Worm (Caenorhabditis elegans): Measurements from ENCODE around the gene pqn-75.

The pqn-75 gene

ce11 chrIV:4102720-4103119 lies 30.6 kb downstream of the pqn-75 start, which contains the start of gene ubc-1:
Gene ubc-1 (plus strand): TSS chrIV:4103020.
- TF ChIP-seq madf-5 (GFP tag; IDR thresholded peaks at IDR 0.05) = no peak
- peak in 1 of 2 experiments; percentile 58 for TF ChIP-seq unc-62 (GFP tag; optimal IDR thresholded peaks at IDR 0.05 in 1 of 2)
- no peak for TF ChIP-seq unc-62 (tag; optimal IDR thresholded peaks at IDR 0.05)

- TF ChIP-seq daf-19 (GFP tag; conservative IDR thresholded peaks at IDR 0.05) = no peak
Observed at ce11 chrIV:4108767-4109166, 36.6 kb downstream of the pqn-75 start, which contains the start of gene C35B1.7. Gene C35B1.7 (plus strand): TSS chrIV:4109067.

- TF ChIP-seq ceh-20 (GFP tag; IDR thresholded peaks at IDR 0.05) (no peak), rbr-2 (tag; optimal IDR thresholded peaks at IDR 0.05) (no peak), attf-4 (tag; optimal IDR thresholded peaks at IDR 0.05) (no peak), nhr-48 (tag; optimal IDR thresholded peaks at IDR 0.05) (no peak), vab-7 (GFP tag; IDR thresholded peaks at IDR 0.05) (no peak)
Observed at ce11 chrIV:4112387-4112786, 40.3 kb downstream of the pqn-75 start, which contains the start of gene F49F1.14. Gene F49F1.14 (minus strand): TSS chrIV:4112487.

- TF ChIP-seq snpc-1.2 (GFP tag; IDR thresholded peaks at IDR 0.05) (no peak), mxl-2 (GFP tag; conservative IDR thresholded peaks at IDR 0.05) (no peak), ceh-32 (tag; optimal IDR thresholded peaks at IDR 0.05; ENCODE audit: poor library complexity) (no peak), nhr-28 (tag; optimal IDR thresholded peaks at IDR 0.05) (no peak), ceh-82 (tag; optimal IDR thresholded peaks at IDR 0.05) (no peak), sdz-12 (GFP tag; optimal IDR thresholded peaks at IDR 0.05) (no peak), nhr-77 (tag; optimal IDR thresholded peaks at IDR 0.05) (no peak), nhr-6 (tag; optimal IDR thresholded peaks at IDR 0.05) (no peak), saeg-2 (GFP tag; IDR thresholded peaks at IDR 0.05) (no peak), zag-1 (tag; optimal IDR thresholded peaks at IDR 0.05) (no peak), Y75B8A.6 (GFP tag; IDR thresholded peaks at IDR 0.05) (no peak), lim-7 (GFP tag; IDR thresholded peaks at IDR 0.05) (no peak), nhr-10 (tag; optimal IDR thresholded peaks at IDR 0.05) (no peak)
Observed at ce11 chrIV:4114526-4114925, 42.4 kb downstream of the pqn-75 start, which contains the start of gene F49F1.15. Gene F49F1.15 (minus strand): TSS chrIV:4114626.

ce11 chrIV:4115634-4116033 lies 43.5 kb downstream of the pqn-75 start, which contains the start of the genes F49F1.4 and F49F1.2:
Gene F49F1.4 (minus strand): TSS chrIV:4115734.
Gene F49F1.2 (plus strand): TSS chrIV:4115943.
- TF ChIP-seq mdt-29 (GFP tag; IDR thresholded peaks at IDR 0.05) (no peak), lin-29 (GFP tag; IDR thresholded peaks at IDR 0.05) (no peak), tag-97 (GFP tag; IDR thresholded peaks at IDR 0.05) (no peak), aly-2 (tag; optimal IDR thresholded peaks at IDR 0.05) (no peak), ceh-82 (tag; optimal IDR thresholded peaks at IDR 0.05) (no peak), snpc-4 (tag; optimal IDR thresholded peaks at IDR 0.05) (no peak), lim-7 (GFP tag; IDR thresholded peaks at IDR 0.05) (no peak), spr-3 (GFP tag; optimal IDR thresholded peaks at IDR 0.05) (no peak), unc-62 (GFP tag; optimal IDR thresholded peaks at IDR 0.05 in 1 of 2) (no peak), unc-62 (tag; optimal IDR thresholded peaks at IDR 0.05) (no peak), dmd-8 (GFP tag; IDR thresholded peaks at IDR 0.05) (no peak), madf-5 (GFP tag; IDR thresholded peaks at IDR 0.05) (no peak), zfp-2 (tag; optimal IDR thresholded peaks at IDR 0.05) (no peak), D1046.2 (GFP tag; IDR thresholded peaks at IDR 0.05) (no peak), saeg-2 (GFP tag; IDR thresholded peaks at IDR 0.05) (no peak), ztf-11 (tag; optimal IDR thresholded peaks at IDR 0.05) (no peak)

- no peak for TF ChIP-seq nhr-6 (tag; optimal IDR thresholded peaks at IDR 0.05)
- TF ChIP-seq pqm-1 (tag; optimal IDR thresholded peaks at IDR 0.05) = peak; percentile 42
Observed at ce11 chrIV:4117432-4117831, 45.3 kb downstream of the pqn-75 start, which contains the start of gene drd-50. Gene drd-50 (plus strand): TSS chrIV:4117732.

Data from whole organism, L4 larva.